Worm (Caenorhabditis elegans) whole organism, L4/young adult: ENCODE data around the gene Y56A3A.6.

ENCODE experiments used
- W03F9.2 ChIP-seq: fragments of 150-350 bp; optimal IDR thresholded peaks from 2 replicates; lab custom pipeline; 2014; ENCODE audit warnings: missing biosample characterization, missing genetic modification characterization
- dao-5 ChIP-seq: sonication (generic microtip); optimal IDR thresholded peaks from 2 replicates; lab custom pipeline; 2016; ENCODE audit warnings: missing genotype, missing genetic modification characterization, moderate library complexity, missing compliant biosample characterization
- him-1 ChIP-seq: sonication (generic microtip); optimal IDR thresholded peaks from 2 replicates; lab custom pipeline; 2016; ENCODE audit warnings: missing genotype, missing genetic modification reagents, missing genetic modification characterization, missing compliant biosample characterization

The Y56A3A.6 gene

ce11 chrIII:11862149-11862548 lies 16.5 kb downstream of the Y56A3A.6 start, which contains the start of gene Y56A3A.2:
Gene Y56A3A.2, minus strand, starts transcription at chrIII:11862249.
- TF ChIP-seq dao-5 (tag; lab: Kevin White, UChicago), result no peak
- TF ChIP-seq W03F9.2, result no peak
- TF ChIP-seq him-1 (tag; lab: Kevin White, UChicago), result no peak

ce11 chrIII:11861123-11861522 lies 17.5 kb downstream of the Y56A3A.6 start:
- no peak for TF ChIP-seq dao-5 (tag; lab: Kevin White, UChicago)

DNA sequence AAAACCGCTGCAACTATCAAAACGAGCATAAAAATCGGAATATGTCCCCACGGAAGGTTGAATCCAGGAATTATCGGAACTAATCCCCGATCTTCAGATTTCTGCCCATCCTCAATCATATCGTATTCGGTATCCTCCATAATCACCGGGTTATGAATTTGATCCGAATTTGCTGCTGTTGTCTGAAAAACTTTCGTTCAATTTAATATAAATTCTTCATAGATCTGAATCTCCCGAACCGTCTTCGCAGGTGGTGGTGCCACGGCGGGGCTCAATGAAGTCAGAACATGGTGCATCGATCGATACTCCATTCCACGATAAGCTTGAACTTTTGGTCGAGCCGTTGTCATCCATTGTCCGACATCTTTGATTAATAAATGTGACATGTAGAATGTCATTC lies 21.8 kb downstream of the Y56A3A.6 start:
- TF ChIP-seq him-1 (tag; lab: Kevin White, UChicago) (no peak), W03F9.2 (no peak), dao-5 (tag; lab: Kevin White, UChicago) (no peak)

DNA sequence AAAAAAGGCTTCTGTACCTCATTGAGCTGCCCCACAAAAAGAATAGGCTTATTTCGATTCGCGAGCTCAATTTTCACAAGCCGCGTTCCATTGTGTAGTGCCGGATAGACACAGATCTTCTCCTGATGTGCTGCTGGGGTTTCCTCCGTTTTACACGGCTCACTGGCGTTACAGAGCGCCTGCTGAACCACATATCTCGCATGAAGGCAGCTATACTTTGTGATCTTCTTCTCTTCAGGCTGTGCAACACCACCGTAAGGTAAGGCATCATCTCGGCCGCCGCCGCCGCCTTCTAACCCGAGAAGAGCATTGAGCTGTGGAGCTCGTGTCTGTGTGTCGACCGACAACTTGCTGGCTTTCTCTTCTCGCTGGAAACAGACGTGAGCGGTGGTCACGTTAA lies 25.1 kb downstream of the Y56A3A.6 start:
- TF ChIP-seq dao-5 (tag; lab: Kevin White, UChicago) (no peak), W03F9.2 (no peak), him-1 (tag; lab: Kevin White, UChicago) (no peak)

- TF ChIP-seq dao-5 (tag; lab: Kevin White, UChicago), result no peak
Observed at ce11 chrIII:11849590-11849989, 29.0 kb downstream of the Y56A3A.6 start.

- no peak for TF ChIP-seq him-1 (tag; lab: Kevin White, UChicago)
- TF ChIP-seq W03F9.2, result no peak
- TF ChIP-seq dao-5 (tag; lab: Kevin White, UChicago), result no peak
Observed at ce11 chrIII:11848317-11848716, 30.3 kb downstream of the Y56A3A.6 start.

DNA sequence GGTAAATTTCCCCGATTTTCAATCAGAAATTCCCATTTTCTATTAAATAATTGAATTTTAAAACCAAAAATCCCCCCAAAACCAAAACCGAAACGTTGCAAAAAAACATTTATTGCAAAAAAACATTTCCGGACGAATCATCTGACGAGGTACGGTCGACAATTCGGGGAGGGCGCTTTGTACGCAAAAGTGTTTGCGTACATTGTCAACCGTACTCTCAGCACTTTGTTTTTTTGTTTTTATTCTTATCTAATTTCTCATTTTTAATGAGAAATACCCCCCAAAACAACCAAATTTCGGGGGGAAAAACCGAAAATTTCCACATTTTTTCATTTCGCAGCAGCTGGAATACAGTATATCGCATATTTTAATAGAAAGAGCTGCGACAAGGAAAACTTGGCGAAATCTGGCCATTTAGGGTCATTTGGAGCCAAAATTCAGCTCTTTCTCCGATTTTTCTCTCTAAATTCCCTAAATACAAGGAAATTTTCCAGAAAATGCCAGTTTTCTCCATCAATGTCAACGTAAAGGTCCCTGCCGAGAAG lies 30.9 kb downstream of the Y56A3A.6 start, which contains the start of gene mif-1:
mif-1 (plus strand) TSS at position 495 of the 545 bp plus-strand sequence.
- TF ChIP-seq dao-5 (tag; lab: Kevin White, UChicago), result no peak
- peak; percentile 43 for TF ChIP-seq W03F9.2
- TF ChIP-seq him-1 (tag; lab: Kevin White, UChicago), result no peak

ce11 chrIII:11847014-11847413 lies 31.6 kb downstream of the Y56A3A.6 start:
- no peak for TF ChIP-seq W03F9.2

DNA sequence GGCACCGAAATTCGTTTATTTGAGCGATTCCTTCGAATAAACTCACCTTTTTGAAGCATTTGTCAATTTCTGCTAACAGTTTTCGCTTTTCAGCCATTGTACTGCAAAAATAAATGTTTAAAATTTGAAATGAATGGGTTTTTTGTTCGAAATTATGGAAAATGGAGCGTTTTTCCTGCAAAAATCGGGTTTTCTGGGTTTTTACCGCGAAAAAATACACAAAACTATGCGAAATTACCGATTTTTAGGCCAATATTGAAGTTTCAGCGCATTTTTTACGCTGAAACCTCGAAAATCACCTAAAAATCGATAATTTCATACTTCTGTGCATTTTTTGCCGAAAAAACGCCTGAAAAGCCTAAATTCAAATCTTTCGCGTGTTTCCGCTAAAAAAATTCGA lies 32.2 kb downstream of the Y56A3A.6 start, which contains the start of gene ntl-3:
ntl-3 (minus strand) TSS at position 101 of the 400 bp plus-strand sequence.
- no peak for TF ChIP-seq dao-5 (tag; lab: Kevin White, UChicago)
- TF ChIP-seq him-1 (tag; lab: Kevin White, UChicago), result no peak
- no peak for TF ChIP-seq W03F9.2

DNA sequence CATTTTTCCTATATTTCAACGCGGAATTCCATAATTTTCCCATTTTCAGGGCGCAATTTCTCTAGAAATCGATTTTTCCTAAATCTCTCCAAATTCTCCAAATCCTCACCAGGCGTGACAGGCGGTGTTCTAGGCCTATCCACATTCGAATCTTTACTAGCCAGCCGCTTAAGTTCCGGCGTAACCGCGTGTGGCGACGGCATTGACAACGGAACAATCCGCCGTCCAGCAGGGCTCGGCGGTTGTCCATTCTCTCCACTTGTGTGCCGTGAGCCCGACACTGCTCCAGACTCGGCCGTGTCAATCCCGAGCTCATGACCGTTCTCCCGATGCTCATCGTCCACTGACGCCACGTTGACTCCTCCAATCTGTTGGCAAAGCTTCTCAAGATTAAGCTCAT lies 35.6 kb downstream of the Y56A3A.6 start:
- no peak for TF ChIP-seq W03F9.2
- TF ChIP-seq him-1 (tag; lab: Kevin White, UChicago), result no peak
- TF ChIP-seq dao-5 (tag; lab: Kevin White, UChicago), result no peak

DNA sequence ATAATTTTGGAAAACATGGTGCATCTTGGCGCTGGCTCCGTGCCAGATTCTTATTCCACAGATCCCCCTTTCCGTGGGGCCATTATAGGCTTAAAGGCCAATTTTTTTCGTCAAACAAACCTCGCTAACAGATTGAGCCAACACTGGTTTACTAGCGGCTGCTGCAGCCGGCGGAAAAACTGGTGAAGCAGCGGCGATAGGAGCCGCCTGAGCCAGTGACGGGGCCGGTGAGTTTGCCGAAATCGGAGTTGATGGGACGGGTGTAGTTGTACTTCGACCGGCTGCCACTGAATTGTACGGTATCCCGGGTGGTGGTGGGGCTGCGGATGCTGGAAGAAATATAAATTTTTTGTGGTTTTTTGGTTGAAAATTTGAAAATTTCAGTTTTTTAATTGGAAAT lies 36.9 kb downstream of the Y56A3A.6 start:
- TF ChIP-seq W03F9.2, result no peak
- TF ChIP-seq dao-5 (tag; lab: Kevin White, UChicago), result no peak
- no peak for TF ChIP-seq him-1 (tag; lab: Kevin White, UChicago)

- TF ChIP-seq dao-5 (tag; lab: Kevin White, UChicago) (no peak), W03F9.2 (no peak), him-1 (tag; lab: Kevin White, UChicago) (no peak)
Observed at ce11 chrIII:11836734-11837133, 41.9 kb downstream of the Y56A3A.6 start.

- TF ChIP-seq dao-5 (tag; lab: Kevin White, UChicago), result no peak
- no peak for TF ChIP-seq him-1 (tag; lab: Kevin White, UChicago)
- no peak for TF ChIP-seq W03F9.2
Observed at ce11 chrIII:11836054-11836453, 42.5 kb downstream of the Y56A3A.6 start.

- TF ChIP-seq him-1 (tag; lab: Kevin White, UChicago), result no peak
- TF ChIP-seq dao-5 (tag; lab: Kevin White, UChicago), result no peak
- TF ChIP-seq W03F9.2, result peak; percentile 46
Observed at ce11 chrIII:11834783-11835182, 43.8 kb downstream of the Y56A3A.6 start.

- no peak for TF ChIP-seq him-1 (tag; lab: Kevin White, UChicago)
- no peak for TF ChIP-seq dao-5 (tag; lab: Kevin White, UChicago)
Observed at ce11 chrIII:11834168-11834567, 44.4 kb downstream of the Y56A3A.6 start.
